Worm (Caenorhabditis elegans) whole organism, late embryonic: ENCODE data around the gene blos-2.

ENCODE experiments used
- F13H6.1 ChIP-seq: sonication (generic microtip); optimal IDR thresholded peaks from 2 replicates; lab custom pipeline; 2016; ENCODE audit warnings: missing genetic modification characterization, missing compliant biosample characterization
- Y22D7AL.16 ChIP-seq: sonication (generic microtip); optimal IDR thresholded peaks from 2 replicates; lab custom pipeline; 2016; ENCODE audit warnings: missing genetic modification characterization, missing compliant biosample characterization
- dmd-4 ChIP-seq: sonication (generic microtip); optimal IDR thresholded peaks from 2 replicates; lab custom pipeline; 2016; ENCODE audit warnings: borderline replicate concordance, missing genetic modification characterization, missing compliant biosample characterization
- elt-4 ChIP-seq: sonication (generic microtip); optimal IDR thresholded peaks from 2 replicates; lab custom pipeline; 2016; ENCODE audit warnings: missing genetic modification characterization, missing compliant biosample characterization
- hlh-8 ChIP-seq: sonication (generic microtip); optimal IDR thresholded peaks from 2 replicates; lab custom pipeline; 2016; ENCODE audit warnings: missing genotype, missing genetic modification characterization, missing compliant biosample characterization
- lin-11 ChIP-seq: fragments of 200-800 bp; sonication (Bioruptor generic); optimal IDR thresholded peaks from 2 replicates; lab custom pipeline; 2018; ENCODE audit warnings: mild to moderate bottlenecking, missing genetic modification characterization, missing compliant biosample characterization
- npax-4 ChIP-seq: sonication (generic microtip); optimal IDR thresholded peaks from 2 replicates; lab custom pipeline; 2016; ENCODE audit warnings: missing genetic modification characterization, missing compliant biosample characterization
- pqm-1 ChIP-seq: sonication (generic microtip); optimal IDR thresholded peaks from 2 replicates; lab custom pipeline; 2016; ENCODE audit warnings: missing genetic modification characterization, missing compliant biosample characterization
- rnt-1 ChIP-seq: sonication (generic microtip); optimal IDR thresholded peaks from 2 replicates; lab custom pipeline; 2016; ENCODE audit warnings: missing genetic modification characterization, missing compliant biosample characterization
- tbx-2 ChIP-seq: sonication (generic microtip); optimal IDR thresholded peaks from 2 replicates; lab custom pipeline; 2016; ENCODE audit warnings: missing genetic modification characterization, missing compliant biosample characterization
- tbx-7 ChIP-seq: sonication (generic microtip); optimal IDR thresholded peaks from 2 replicates; lab custom pipeline; 2016; ENCODE audit warnings: missing genotype, missing genetic modification characterization, missing compliant biosample characterization
- unc-55 ChIP-seq: sonication (generic microtip); optimal IDR thresholded peaks from 2 replicates; lab custom pipeline; 2017; ENCODE audit warnings: missing biosample characterization, missing genetic modification reagents, missing genetic modification characterization

ce11 chrIV:6336748-6337147, 2.7 kb downstream of the blos-2 start:
- no peak for TF ChIP-seq pqm-1 (tag; lab: Kevin White, UChicago)
- TF ChIP-seq hlh-8 = peak; percentile 7
- no peak for TF ChIP-seq dmd-4
- TF ChIP-seq Y22D7AL.16 (tag; lab: Kevin White, UChicago) = no peak
- TF ChIP-seq lin-11 (tag; lab: Kevin White, UChicago) = no peak
- TF ChIP-seq F13H6.1 = no peak
- TF ChIP-seq npax-4 (tag; lab: Kevin White, UChicago) = no peak
- TF ChIP-seq unc-55 (GFP tag; lab: Kevin White, UChicago) = peak; percentile 91
- peak; percentile 51 for TF ChIP-seq tbx-2 (tag; lab: Kevin White, UChicago)
- no peak for TF ChIP-seq elt-4 (tag; lab: Kevin White, UChicago)
- no peak for TF ChIP-seq tbx-7 (tag; lab: Kevin White, UChicago)
- peak; percentile 66 for TF ChIP-seq rnt-1
